Worm (Caenorhabditis elegans): ENCODE data around the gene Y5H2B.3.
A peak's percentile ranks its signal among the peaks of the same experiment; 100 is the strongest.

Y5H2B.3 gene

ce11 chrV:2211936-2212335 is 23.8 kb downstream of the Y5H2B.3 start, which contains the start of gene nhr-133:
TSS of gene nhr-133 (minus strand) at chrV:2212118.
- TF ChIP-seq mdl-1 (tag; optimal IDR thresholded peaks at IDR 0.05) = peak; percentile 12 to 79
- no peak for TF ChIP-seq snpc-4 (tag; optimal IDR thresholded peaks at IDR 0.05)
- no peak for TF ChIP-seq nhr-102 (tag; optimal IDR thresholded peaks at IDR 0.05)
- TF ChIP-seq madf-9 (GFP tag; conservative IDR thresholded peaks at IDR 0.05) = no peak
- TF ChIP-seq zag-1 (tag; optimal IDR thresholded peaks at IDR 0.05) = no peak
- no peak for TF ChIP-seq skn-1 (tag; optimal IDR thresholded peaks at IDR 0.05)
- no peak for TF ChIP-seq nhr-77 (tag; optimal IDR thresholded peaks at IDR 0.05)
- no peak for TF ChIP-seq egl-27 (tag; optimal IDR thresholded peaks at IDR 0.05)
- TF ChIP-seq F44E2.7 (GFP tag; IDR thresholded peaks at IDR 0.05) = no peak
- no peak for TF ChIP-seq ceh-44 (GFP tag; IDR thresholded peaks at IDR 0.05)
- peak; percentile 83 for TF ChIP-seq hlh-30 (tag; optimal IDR thresholded peaks at IDR 0.05; ENCODE audit: insufficient read depth)
- no peak for TF ChIP-seq spr-1 (tag; optimal IDR thresholded peaks at IDR 0.05)
- peak; percentile 55 for TF ChIP-seq dve-1 (tag; optimal IDR thresholded peaks at IDR 0.05; ENCODE audit: insufficient read depth)
- TF ChIP-seq F49E8.2 (tag; optimal IDR thresholded peaks at IDR 0.05; ENCODE audit: borderline replicate concordance) = no peak
- TF ChIP-seq set-16 (GFP tag; IDR thresholded peaks at IDR 0.05) = no peak
- TF ChIP-seq dmd-6 (GFP tag; IDR thresholded peaks at IDR 0.05) = peak; percentile 50; the same call in 1 of the 2 replicates
- TF ChIP-seq pha-4 (GFP tag; IDR thresholded peaks at IDR 0.05) = no peak
- TF ChIP-seq pha-4 (tag; optimal IDR thresholded peaks at IDR 0.05) = peak; percentile 9
- no peak for TF ChIP-seq rbr-2 (tag; optimal IDR thresholded peaks at IDR 0.05)
- peak; percentile 81 for TF ChIP-seq mxl-3 (GFP tag; optimal IDR thresholded peaks at IDR 0.05)
- no peak for TF ChIP-seq aly-2 (tag; optimal IDR thresholded peaks at IDR 0.05)
- no peak for TF ChIP-seq ZK337.2 (GFP tag; IDR thresholded peaks at IDR 0.05)
- no peak for TF ChIP-seq mdt-29 (GFP tag; IDR thresholded peaks at IDR 0.05)
- TF ChIP-seq nhr-41 (GFP tag; IDR thresholded peaks at IDR 0.05) = no peak
- no peak for TF ChIP-seq nhr-111 (GFP tag; optimal IDR thresholded peaks at IDR 0.05)
- TF ChIP-seq R02D3.7 (tag; optimal IDR thresholded peaks at IDR 0.05) = no peak
- TF ChIP-seq nhr-25 (tag; optimal IDR thresholded peaks at IDR 0.05; ENCODE audit: borderline replicate concordance, insufficient read depth) = no peak
- TF ChIP-seq spr-3 (GFP tag; optimal IDR thresholded peaks at IDR 0.05) = no peak
- TF ChIP-seq hmg-1.1 (GFP tag; IDR thresholded peaks at IDR 0.05) = no peak
- no peak for TF ChIP-seq jun-1 (tag; optimal IDR thresholded peaks at IDR 0.05)
- no peak for TF ChIP-seq ces-1 (GFP tag; optimal IDR thresholded peaks at IDR 0.05)
- TF ChIP-seq ceh-28 (tag; optimal IDR thresholded peaks at IDR 0.05) = no peak
- no peak for TF ChIP-seq nhr-10 (tag; optimal IDR thresholded peaks at IDR 0.05)
- no peak for TF ChIP-seq unc-39 (tag; optimal IDR thresholded peaks at IDR 0.05)
- TF ChIP-seq mes-2 (tag; optimal IDR thresholded peaks at IDR 0.05; ENCODE audit: poor library complexity, severe bottlenecking) = peak; percentile 6
- no peak for TF ChIP-seq lim-7 (GFP tag; IDR thresholded peaks at IDR 0.05)
- TF ChIP-seq nhr-48 (tag; optimal IDR thresholded peaks at IDR 0.05) = no peak
- no peak for TF ChIP-seq daf-12 (tag; optimal IDR thresholded peaks at IDR 0.05)
- no peak for TF ChIP-seq snpc-1.2 (GFP tag; IDR thresholded peaks at IDR 0.05)
- TF ChIP-seq daf-16 (GFP tag; optimal IDR thresholded peaks at IDR 0.05) = no peak
- TF ChIP-seq daf-16 (tag; optimal IDR thresholded peaks at IDR 0.05) = peak; percentile 45
- TF ChIP-seq dmd-8 (GFP tag; IDR thresholded peaks at IDR 0.05) = no peak
- no peak for TF ChIP-seq D1046.2 (GFP tag; IDR thresholded peaks at IDR 0.05)
- no peak for TF ChIP-seq T26A8.4 (GFP tag; IDR thresholded peaks at IDR 0.05)
- TF ChIP-seq ctbp-1 (GFP tag; IDR thresholded peaks at IDR 0.05) = no peak
- no peak for TF ChIP-seq ztf-11 (tag; optimal IDR thresholded peaks at IDR 0.05)
- no peak for TF ChIP-seq ZK546.5 (tag; optimal IDR thresholded peaks at IDR 0.05)
- TF ChIP-seq nhr-28 (tag; optimal IDR thresholded peaks at IDR 0.05) = peak; percentile 80
- peak; percentile 40 for TF ChIP-seq hlh-11 (tag; optimal IDR thresholded peaks at IDR 0.05)
- TF ChIP-seq nhr-237 (tag; optimal IDR thresholded peaks at IDR 0.05) = no peak
- no peak for TF ChIP-seq vab-7 (GFP tag; IDR thresholded peaks at IDR 0.05)
- TF ChIP-seq zip-11 (GFP tag; IDR thresholded peaks at IDR 0.05) = no peak
